Worm (Caenorhabditis elegans) whole organism, late embryonic: ENCODE results near the gene klo-2.

ENCODE experiments used
- hlh-30 ChIP-seq: sonication (generic microtip); optimal IDR thresholded peaks from 2 replicates; lab custom pipeline; 2017; ENCODE audit warnings: antibody characterized with exemption, missing genetic modification characterization, missing compliant biosample characterization; ENCODE audit not compliant: insufficient read depth
- nhr-11 ChIP-seq: fragments of 150-350 bp; optimal IDR thresholded peaks from 2 replicates; lab custom pipeline; 2014; ENCODE audit warnings: missing biosample characterization, missing genetic modification characterization
- pha-4 ChIP-seq: fragments of 150-350 bp; optimal IDR thresholded peaks from 2 replicates; lab custom pipeline; 2018; ENCODE audit warnings: missing biosample characterization, missing genetic modification reagents, missing genetic modification characterization

DNA sequence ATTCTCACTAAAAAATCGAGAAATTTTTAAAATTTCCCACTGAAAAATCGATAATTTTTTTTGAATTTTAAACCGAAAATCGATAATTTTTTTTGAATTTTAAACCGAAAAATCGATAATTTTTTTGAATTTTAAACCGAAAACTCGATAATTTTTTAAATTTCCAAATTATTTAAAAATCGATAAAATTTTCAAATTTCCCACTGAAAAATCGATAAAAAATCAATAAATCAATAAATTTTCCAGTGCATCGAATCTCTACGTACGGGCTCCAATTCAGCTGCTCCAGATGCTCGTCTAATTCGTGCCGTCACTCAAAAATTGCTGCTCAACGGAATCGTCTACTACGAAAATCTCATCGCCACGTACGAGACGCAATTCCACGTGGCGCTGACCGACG, 32.6 kb downstream of the klo-2 start:
- TF ChIP-seq hlh-30 (tag; lab: Kevin White, UChicago) (no peak), pha-4 (tag; lab: Kevin White, UChicago) (no peak), nhr-11 (tag; lab: Kevin White, UChicago) (no peak)
